Worm (Caenorhabditis elegans) whole organism, L3 larva: ENCODE results near the gene W09C2.8.

Experiments used
- ama-1 ChIP-seq: fragments of 150-350 bp; optimal IDR thresholded peaks from 2 replicates; lab custom pipeline; 2018
- egl-27 ChIP-seq: sonication (generic microtip); optimal IDR thresholded peaks from 4 replicates; lab custom pipeline; 2017; ENCODE audit warnings: missing biosample characterization, missing genetic modification reagents, missing genetic modification characterization
- elt-1 ChIP-seq: fragments of 150-350 bp; optimal IDR thresholded peaks from 2 replicates; lab custom pipeline; 2014; ENCODE audit warnings: missing biosample characterization, missing genetic modification characterization
- elt-2 ChIP-seq: sonication (generic microtip); optimal IDR thresholded peaks from 2 replicates; lab custom pipeline; 2016; ENCODE audit warnings: missing genetic modification reagents, mild to moderate bottlenecking, missing genetic modification characterization, missing compliant biosample characterization
- elt-3 ChIP-seq, 3 experiments: fragments of 150-350 bp in 1 of 3; sonication (generic microtip) in 2 of 3; optimal IDR thresholded peaks; 2 replicates in 2 of 3; 4 replicates in 1 of 3; lab custom pipeline; 2014 to 2017; ENCODE audit warnings: missing biosample characterization in 3 of 3, missing genetic modification characterization in 3 of 3
- fkh-10 ChIP-seq: sonication (generic microtip); optimal IDR thresholded peaks from 2 replicates; lab custom pipeline; 2017; ENCODE audit warnings: missing biosample characterization, missing genetic modification reagents, missing genetic modification characterization
- nfya-1 ChIP-seq: sonication (generic microtip); optimal IDR thresholded peaks from 2 replicates; lab custom pipeline; 2017; ENCODE audit warnings: missing genetic modification characterization, mild to moderate bottlenecking, missing compliant biosample characterization, antibody characterized with exemption, moderate library complexity; ENCODE audit not compliant: insufficient read depth
- nhr-23 ChIP-seq: fragments of 150-350 bp; optimal IDR thresholded peaks from 2 replicates; lab custom pipeline; 2014; ENCODE audit warnings: missing biosample characterization, missing genetic modification reagents, missing genetic modification characterization
- nhr-43 ChIP-seq: sonication (generic microtip); optimal IDR thresholded peaks from 2 replicates; lab custom pipeline; 2016; ENCODE audit warnings: mild to moderate bottlenecking, missing genetic modification characterization, missing compliant biosample characterization; ENCODE audit not compliant: poor library complexity, severe bottlenecking
- pha-4 ChIP-seq: fragments of 150-350 bp; optimal IDR thresholded peaks from 2 replicates; lab custom pipeline; 2014; ENCODE audit warnings: missing biosample characterization, missing genetic modification reagents, missing genetic modification characterization
- pqm-1 ChIP-seq: fragments of 150-350 bp; optimal IDR thresholded peaks from 2 replicates; lab custom pipeline; 2017; ENCODE audit warnings: missing biosample characterization, missing genetic modification characterization, inconsistent platforms
- skn-1 ChIP-seq: fragments of 150-350 bp; optimal IDR thresholded peaks from 2 replicates; lab custom pipeline; 2014; ENCODE audit warnings: missing biosample characterization, missing genetic modification characterization
- snpc-4 ChIP-seq: fragments of 150-350 bp; optimal IDR thresholded peaks from 2 replicates; lab custom pipeline; 2014; ENCODE audit warnings: missing biosample characterization, missing genetic modification characterization
- unc-39 ChIP-seq: sonication (generic microtip); optimal IDR thresholded peaks from 4 replicates; lab custom pipeline; 2017; ENCODE audit warnings: missing biosample characterization, missing genetic modification characterization

DNA sequence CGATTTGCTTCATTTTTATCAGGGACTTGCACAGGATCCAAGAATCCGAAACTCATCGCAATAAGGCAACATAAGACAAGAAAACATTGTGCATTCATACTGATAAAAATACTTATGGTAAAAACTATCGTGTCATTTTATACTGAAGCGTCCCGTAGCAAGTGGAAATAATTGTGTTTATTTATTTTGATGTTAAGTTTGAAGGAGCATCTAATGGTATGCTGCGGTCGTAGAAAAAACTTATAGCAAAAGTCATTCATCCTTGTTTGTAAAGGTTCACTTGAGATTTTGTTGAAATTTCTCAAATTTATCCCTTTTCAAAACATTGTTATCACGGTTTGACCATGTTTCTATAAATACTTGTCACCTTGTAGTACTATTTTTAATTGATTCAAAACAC lies 802 bp upstream of the W09C2.8 start, which contains the start of gene W09C2.10:
- TF ChIP-seq nfya-1 (tag; lab: Kevin White, UChicago) (no peak), unc-39 (tag; lab: Kevin White, UChicago) (no peak), nhr-43 (tag; lab: Kevin White, UChicago) (no peak), pqm-1 (no peak), nhr-23 (no peak), skn-1 (no peak), snpc-4 (no peak), elt-2 (tag; lab: Kevin White, UChicago) (no peak), pha-4 (tag; lab: Kevin White, UChicago) (no peak), egl-27 (tag; lab: Kevin White, UChicago) (no peak), elt-3 (tag; optimal IDR thresholded peaks at IDR 0.05; lab: Kevin White, UChicago) (no peak), ama-1 (lab: Kevin White, UChicago) (no peak), fkh-10 (GFP tag; lab: Kevin White, UChicago) (no peak), elt-1 (tag; lab: Kevin White, UChicago) (no peak)
